Fruit fly (Drosophila melanogaster): ENCODE data around the gene Rab11.

Gene Rab11

dm6 chr3R:21140458-21140857 lies 29.2 kb downstream of the Rab11 start, which contains the start of gene SNF4Agamma (continued):
- TF ChIP-seq sug (tag; optimal IDR thresholded peaks at IDR 0.05): peak; percentile 63
- TF ChIP-seq zen2 (GFP tag; IDR thresholded peaks at IDR 0.05; ENCODE audit: partially characterized antibody): peak; percentile 46; the same call in 1 of the 3 replicates
- TF ChIP-seq Mad (GFP tag; optimal IDR thresholded peaks at IDR 0.05): peak; percentile 13
- TF ChIP-seq CG32532 (GFP tag; IDR thresholded peaks at IDR 0.05): peak; percentile 48
- no peak for TF ChIP-seq Elba2 (GFP tag; optimal IDR thresholded peaks at IDR 0.05)
- no peak for TF ChIP-seq CG11085 (GFP tag; IDR thresholded peaks at IDR 0.05)
- no peak for TF ChIP-seq CG5180 (GFP tag; optimal IDR thresholded peaks at IDR 0.05)
- TF ChIP-seq disco-r (GFP tag; optimal IDR thresholded peaks at IDR 0.05): no peak
- no peak for TF ChIP-seq fu2 (GFP tag; optimal IDR thresholded peaks at IDR 0.05)
- no peak for TF ChIP-seq CG12744 (GFP tag; optimal IDR thresholded peaks at IDR 0.05)
- TF ChIP-seq Dad (GFP tag; optimal IDR thresholded peaks at IDR 0.05): no peak
- peak; percentile 29 for TF ChIP-seq gfzf (GFP tag; optimal IDR thresholded peaks at IDR 0.05)
- peak; percentile 10 for TF ChIP-seq CG18764 (GFP tag; optimal IDR thresholded peaks at IDR 0.05)
- peak; percentile 90 for TF ChIP-seq sens (GFP tag)
- TF ChIP-seq CG16815 (GFP tag; optimal IDR thresholded peaks at IDR 0.05): no peak
- peak; percentile 65 for TF ChIP-seq Rfx (GFP tag; IDR thresholded peaks at IDR 0.05)
- peak; percentile 58; the same call in 2 of the 3 replicates for TF ChIP-seq Opbp (GFP tag; IDR thresholded peaks at IDR 0.05; ENCODE audit: partially characterized antibody)
- TF ChIP-seq CG8944 (GFP tag; optimal IDR thresholded peaks at IDR 0.05): no peak
- TF ChIP-seq gcm (GFP tag; optimal IDR thresholded peaks at IDR 0.05): no peak
- TF ChIP-seq CG2116 (GFP tag; optimal IDR thresholded peaks at IDR 0.05): peak; percentile 35
- no peak for TF ChIP-seq az2 (GFP tag; optimal IDR thresholded peaks at IDR 0.05)
- no peak for TF ChIP-seq CG6854 (GFP tag; optimal IDR thresholded peaks at IDR 0.05)
- no peak for TF ChIP-seq CG17912 (GFP tag; optimal IDR thresholded peaks at IDR 0.05)
- TF ChIP-seq Scr (GFP tag; IDR thresholded peaks at IDR 0.05; ENCODE audit: partially characterized antibody): peak; percentile 77
- peak; percentile 63 for TF ChIP-seq trem (tag; optimal IDR thresholded peaks at IDR 0.05)
- no peak for TF ChIP-seq CG34376 (GFP tag; optimal IDR thresholded peaks at IDR 0.05)
- TF ChIP-seq maf-S (GFP tag; optimal IDR thresholded peaks at IDR 0.05): peak; percentile 9
- TF ChIP-seq CG10321 (GFP tag; IDR thresholded peaks at IDR 0.05): no peak
- TF ChIP-seq Dll (GFP tag; IDR thresholded peaks at IDR 0.05; ENCODE audit: partially characterized antibody): peak; percentile 88
- no peak for TF ChIP-seq tin (GFP tag; optimal IDR thresholded peaks at IDR 0.05)
- TF ChIP-seq tap (tag; optimal IDR thresholded peaks at IDR 0.05): peak; percentile 10
- TF ChIP-seq Lhr (GFP tag; optimal IDR thresholded peaks at IDR 0.05): peak; percentile 45
- no peak for TF ChIP-seq dan (GFP tag; IDR thresholded peaks at IDR 0.05)
- no peak for TF ChIP-seq CG4282 (GFP tag; optimal IDR thresholded peaks at IDR 0.05)
- TF ChIP-seq knrl (GFP tag; IDR thresholded peaks at IDR 0.05; ENCODE audit: partially characterized antibody): peak; percentile 77
- TF ChIP-seq ATbp (GFP tag; optimal IDR thresholded peaks at IDR 0.05): no peak
- TF ChIP-seq stwl (tag; optimal IDR thresholded peaks at IDR 0.05): peak; percentile 84
- peak; percentile 83 for TF ChIP-seq Med (GFP tag)
- peak; percentile 0 for TF ChIP-seq Mes4 (GFP tag; optimal IDR thresholded peaks at IDR 0.05)
- TF ChIP-seq bigmax (GFP tag; optimal IDR thresholded peaks at IDR 0.05): no peak
- no peak for TF ChIP-seq CG10565 (GFP tag; optimal IDR thresholded peaks at IDR 0.05)
- TF ChIP-seq prd (optimal IDR thresholded peaks at IDR 0.05): no peak
- TF ChIP-seq prd (GFP tag; IDR thresholded peaks at IDR 0.05): peak; percentile 68
- TF ChIP-seq CG15601 (tag; optimal IDR thresholded peaks at IDR 0.05): peak; percentile 39
- TF ChIP-seq toy (GFP tag; IDR thresholded peaks at IDR 0.05): no peak
- TF ChIP-seq wek (GFP tag; optimal IDR thresholded peaks at IDR 0.05): no peak
- TF ChIP-seq CG3726 (GFP tag; IDR thresholded peaks at IDR 0.05): no peak
- TF ChIP-seq sim (GFP tag; IDR thresholded peaks at IDR 0.05): no peak
- no peak for TF ChIP-seq CG15269 (tag; optimal IDR thresholded peaks at IDR 0.05)
- TF ChIP-seq nmo (GFP tag; optimal IDR thresholded peaks at IDR 0.05): peak; percentile 49
- no peak for TF ChIP-seq pho (GFP tag; optimal IDR thresholded peaks at IDR 0.05)
- TF ChIP-seq CHES-1-like (GFP tag; optimal IDR thresholded peaks at IDR 0.05): peak; percentile 5

All from whole organism, embryonic.